Fruit fly (Drosophila melanogaster) whole organism, embryonic: ENCODE results near the gene Gnpat.

ENCODE experiments used
- Ada2b ChIP-seq: fragments of 200-800 bp; sonication (Bioruptor generic); IDR thresholded peaks from 2 replicates; pipeline ENCODE4 v1.3.6; 2022; ENCODE audit warnings: missing biosample characterization, missing genetic modification characterization
- Asciz ChIP-seq: fragments of 200-800 bp; sonication (Bioruptor generic); optimal IDR thresholded peaks from 2 replicates; lab custom pipeline; 2017; ENCODE audit warnings: missing biosample characterization, mild to moderate bottlenecking, missing genetic modification characterization, missing genetic modification reagents
- BEAF-32 ChIP-seq: fragments of 200-800 bp; sonication (Bioruptor generic); optimal IDR thresholded peaks from 3 replicates; lab custom pipeline; 2017; ENCODE audit warnings: missing biosample characterization, missing genetic modification characterization, mild to moderate bottlenecking, moderate library complexity, missing genetic modification reagents
- CG10321 ChIP-seq: fragments of 200-800 bp; sonication (Bioruptor generic); IDR thresholded peaks from 2 replicates; pipeline ENCODE4 v1.3.6; 2022; ENCODE audit warnings: missing biosample characterization, missing genetic modification characterization
- CG10959 ChIP-seq: fragments of 200-800 bp; sonication (Bioruptor generic); IDR thresholded peaks from 2 replicates; pipeline ENCODE4 v1.3.6; 2022; ENCODE audit warnings: missing biosample characterization, missing genetic modification characterization
- CG11504 ChIP-seq: fragments of 200-800 bp; sonication (Bioruptor generic); optimal IDR thresholded peaks from 3 replicates; lab custom pipeline; 2019; ENCODE audit warnings: missing biosample characterization, mild to moderate bottlenecking, missing genetic modification characterization, moderate library complexity
- CG11696 ChIP-seq: fragments of 200-800 bp; sonication (Bioruptor generic); IDR thresholded peaks from 2 replicates; pipeline ENCODE4 v1.3.6; 2022; ENCODE audit warnings: missing biosample characterization, missing genetic modification characterization
- CG13123 ChIP-seq: fragments of 200-800 bp; sonication (Bioruptor generic); optimal IDR thresholded peaks from 2 replicates; lab custom pipeline; 2016; ENCODE audit warnings: missing biosample characterization, missing genetic modification characterization
- CG13296 ChIP-seq: fragments of 200-800 bp; sonication (Bioruptor generic); optimal IDR thresholded peaks from 3 replicates; lab custom pipeline; 2018; ENCODE audit warnings: missing biosample characterization, mild to moderate bottlenecking, missing genetic modification characterization
- CG13775 ChIP-seq: fragments of 200-800 bp; sonication (Bioruptor generic); optimal IDR thresholded peaks from 3 replicates; lab custom pipeline; 2017; ENCODE audit warnings: missing biosample characterization, mild to moderate bottlenecking, missing genetic modification characterization
- CG15073 ChIP-seq: fragments of 200-800 bp; sonication (Bioruptor generic); optimal IDR thresholded peaks from 2 replicates; lab custom pipeline; 2016; ENCODE audit warnings: missing biosample characterization, missing genetic modification characterization
- CG16863 ChIP-seq: fragments of 200-800 bp; sonication (Bioruptor generic); optimal IDR thresholded peaks from 3 replicates; lab custom pipeline; 2016; ENCODE audit warnings: missing biosample characterization, missing genetic modification characterization
- CG17912 ChIP-seq: fragments of 200-800 bp; sonication (Bioruptor generic); optimal IDR thresholded peaks from 2 replicates; lab custom pipeline; 2018; ENCODE audit warnings: missing biosample characterization, mild to moderate bottlenecking, missing genetic modification characterization
- CG1832 ChIP-seq: fragments of 200-800 bp; sonication (Bioruptor generic); optimal IDR thresholded peaks from 2 replicates; lab custom pipeline; 2017; ENCODE audit warnings: missing biosample characterization, mild to moderate bottlenecking, missing genetic modification characterization, inconsistent platforms
- CG18764 ChIP-seq: fragments of 200-800 bp; sonication (Bioruptor generic); optimal IDR thresholded peaks from 3 replicates; lab custom pipeline; 2016; ENCODE audit warnings: missing biosample characterization, missing genetic modification characterization
- CG2120 ChIP-seq: fragments of 200-800 bp; sonication (Bioruptor generic); optimal IDR thresholded peaks from 3 replicates; lab custom pipeline; 2016; ENCODE audit warnings: missing biosample characterization, missing genetic modification characterization
- CG30020 ChIP-seq: fragments of 200-800 bp; optimal IDR thresholded peaks from 2 replicates; lab custom pipeline; 2019; ENCODE audit warnings: missing biosample characterization, mild to moderate bottlenecking, missing genetic modification characterization, moderate library complexity
- CG3163 ChIP-seq: fragments of 200-800 bp; sonication (Bioruptor generic); optimal IDR thresholded peaks from 3 replicates; lab custom pipeline; 2016; ENCODE audit warnings: missing biosample characterization, missing genetic modification characterization
- CG3726 ChIP-seq: fragments of 200-800 bp; sonication (Bioruptor generic); IDR thresholded peaks from 3 replicates; pipeline ENCODE4, ENCODE4 v1.3.6; 2022; ENCODE audit warnings: missing biosample characterization, missing genetic modification characterization
- CG4617 ChIP-seq: fragments of 200-800 bp; sonication (Bioruptor generic); optimal IDR thresholded peaks from 3 replicates; lab custom pipeline; 2016; ENCODE audit warnings: missing biosample characterization, missing genetic modification characterization, borderline replicate concordance
- CG4730 ChIP-seq: fragments of 200-800 bp; sonication (Bioruptor generic); IDR thresholded peaks from 2 replicates; pipeline ENCODE4 v1.3.6; 2022; ENCODE audit warnings: missing biosample characterization, missing genetic modification characterization
- CG6813 ChIP-seq: fragments of 200-800 bp; sonication (Bioruptor generic); optimal IDR thresholded peaks from 2 replicates; lab custom pipeline; 2017; ENCODE audit warnings: missing biosample characterization, missing genetic modification characterization, mild to moderate bottlenecking, moderate library complexity, missing genetic modification reagents
- CG7357 ChIP-seq: fragments of 200-800 bp; sonication (Bioruptor generic); IDR thresholded peaks from 3 replicates; pipeline ENCODE4 v1.3.6; 2022; ENCODE audit warnings: missing biosample characterization, missing genetic modification characterization
- CG7556 ChIP-seq: fragments of 200-800 bp; sonication (Bioruptor generic); optimal IDR thresholded peaks from 2 replicates; lab custom pipeline; 2017; ENCODE audit warnings: missing biosample characterization, mild to moderate bottlenecking, missing genetic modification characterization
- CG9817 ChIP-seq: fragments of 200-800 bp; sonication (Bioruptor generic); optimal IDR thresholded peaks from 2 replicates; lab custom pipeline; 2018; ENCODE audit warnings: missing biosample characterization, mild to moderate bottlenecking, missing genetic modification characterization, moderate library complexity
- CoRest ChIP-seq: fragments of 200-800 bp; sonication (Bioruptor generic); optimal IDR thresholded peaks from 3 replicates; lab custom pipeline; 2018; ENCODE audit warnings: missing biosample characterization, mild to moderate bottlenecking, missing genetic modification characterization, moderate library complexity
- Eip74EF ChIP-seq, 2 experiments: fragments of 200-800 bp in 1 of 2; fragments of >200 bp in 1 of 2; sonication (Bioruptor generic) in 1 of 2; optimal IDR thresholded peaks; 2 replicates each; lab custom pipeline; 2017 to 2019; ENCODE audit warnings: missing biosample characterization in 2 of 2, missing genetic modification characterization in 2 of 2, mild to moderate bottlenecking in 1 of 2, moderate library complexity in 1 of 2
- Hr78 ChIP-seq, 2 experiments: fragments of 200-800 bp in 1 of 2; fragments of >200 bp in 1 of 2; sonication (Bioruptor generic) in 1 of 2; optimal IDR thresholded peaks; 2 replicates each; lab custom pipeline; 2017 to 2019; ENCODE audit warnings: missing biosample characterization in 2 of 2, missing genetic modification characterization in 2 of 2, mild to moderate bottlenecking in 1 of 2, moderate library complexity in 1 of 2
- Mes4 ChIP-seq: fragments of 200-800 bp; sonication (Bioruptor generic); optimal IDR thresholded peaks from 2 replicates; lab custom pipeline; 2016; ENCODE audit warnings: missing biosample characterization, missing genetic modification characterization
- Scr ChIP-seq: fragments of 200-800 bp; sonication (Bioruptor generic); IDR thresholded peaks from 2 replicates; pipeline ENCODE4 v1.3.6; 2022; ENCODE audit warnings: missing biosample characterization, missing genetic modification characterization; ENCODE audit not compliant: partially characterized antibody
- Stat92E ChIP-seq, 3 experiments: fragments of >200 bp in 2 of 3; fragments of 200-800 bp in 1 of 3; sonication (Bioruptor generic) in 1 of 3; optimal IDR thresholded peaks; 2 replicates each; lab custom pipeline; 2017 to 2019; ENCODE audit warnings: missing biosample characterization in 3 of 3, missing genetic modification characterization in 3 of 3, mild to moderate bottlenecking in 1 of 3, moderate library complexity in 1 of 3
- ac ChIP-seq: fragments of 200-800 bp; sonication (Bioruptor generic); optimal IDR thresholded peaks from 3 replicates; lab custom pipeline; 2017; ENCODE audit warnings: missing biosample characterization, mild to moderate bottlenecking, missing genetic modification characterization
- al ChIP-seq: fragments of 200-800 bp; sonication (Bioruptor generic); IDR thresholded peaks from 2 replicates; pipeline ENCODE4 v1.3.6; 2022; ENCODE audit warnings: missing biosample characterization, missing genetic modification characterization
- br ChIP-seq: fragments of >200 bp; optimal IDR thresholded peaks from 2 replicates; lab custom pipeline; 2017
- dan ChIP-seq: fragments of 200-800 bp; sonication (Bioruptor generic); IDR thresholded peaks from 2 replicates; pipeline ENCODE4 v1.3.6; 2022; ENCODE audit warnings: missing biosample characterization, missing genetic modification characterization
- exex ChIP-seq: fragments of 200-800 bp; sonication (Bioruptor generic); optimal IDR thresholded peaks from 4 replicates; lab custom pipeline; 2018; ENCODE audit warnings: missing biosample characterization, mild to moderate bottlenecking, missing genetic modification characterization, moderate library complexity
- hb ChIP-seq: fragments of 200-800 bp; sonication (Bioruptor generic); IDR thresholded peaks from 3 replicates; pipeline ENCODE4 v1.3.6; 2022; ENCODE audit warnings: missing biosample characterization, missing genetic modification characterization; ENCODE audit not compliant: partially characterized antibody
- jigr1 ChIP-seq: fragments of 200-800 bp; sonication (Bioruptor generic); IDR thresholded peaks from 3 replicates; pipeline ENCODE4 v1.3.6; 2022; ENCODE audit warnings: missing biosample characterization, missing genetic modification characterization
- lov ChIP-seq, 2 experiments: fragments of 200-800 bp in 1 of 2; fragments of >200 bp in 1 of 2; sonication (Bioruptor generic) in 1 of 2; IDR thresholded peaks in 1 of 2; optimal IDR thresholded peaks in 1 of 2; 2 replicates in 1 of 2; 3 replicates in 1 of 2; pipeline versions ENCODE4 v1.3.6 to Lab custom; 2017 to 2022; ENCODE audit warnings: missing biosample characterization in 1 of 2, missing genetic modification characterization in 1 of 2
- luna ChIP-seq: fragments of 200-800 bp; sonication (Bioruptor generic); optimal IDR thresholded peaks from 2 replicates; lab custom pipeline; 2016; ENCODE audit warnings: missing biosample characterization, missing genetic modification characterization
- nmo ChIP-seq: fragments of 200-800 bp; sonication (Bioruptor generic); optimal IDR thresholded peaks from 2 replicates; lab custom pipeline; 2018; ENCODE audit warnings: missing biosample characterization, mild to moderate bottlenecking, missing genetic modification characterization, moderate library complexity
- pan ChIP-seq, 4 experiments: fragments of >200 bp in 3 of 4; fragments of 200-800 bp in 1 of 4; sonication (Bioruptor generic) in 1 of 4; optimal IDR thresholded peaks in 3 of 4; IDR thresholded peaks in 1 of 4; 2 replicates each; pipeline versions ENCODE4 v1.3.6 to Lab custom; 2017 to 2022; ENCODE audit warnings: missing biosample characterization in 2 of 4, missing genetic modification characterization in 2 of 4, mixed read lengths in 1 of 4
- repo ChIP-seq: fragments of 200-800 bp; sonication (Bioruptor generic); optimal IDR thresholded peaks from 2 replicates; lab custom pipeline; 2016; ENCODE audit warnings: missing biosample characterization, missing genetic modification characterization
- salm ChIP-seq: fragments of 200-800 bp; sonication (Bioruptor generic); optimal IDR thresholded peaks from 2 replicates; lab custom pipeline; 2018; ENCODE audit warnings: missing biosample characterization, mild to moderate bottlenecking, missing genetic modification characterization
- slbo ChIP-seq: fragments of 200-800 bp; sonication (Bioruptor generic); IDR thresholded peaks from 2 replicates; pipeline ENCODE4 v1.3.6; 2022; ENCODE audit warnings: missing biosample characterization, missing genetic modification characterization
- zen2 ChIP-seq: fragments of 200-800 bp; sonication (Bioruptor generic); IDR thresholded peaks from 3 replicates; pipeline ENCODE4 v1.3.6; 2022; ENCODE audit warnings: missing biosample characterization, missing genetic modification characterization; ENCODE audit not compliant: partially characterized antibody

The Gnpat gene

DNA sequence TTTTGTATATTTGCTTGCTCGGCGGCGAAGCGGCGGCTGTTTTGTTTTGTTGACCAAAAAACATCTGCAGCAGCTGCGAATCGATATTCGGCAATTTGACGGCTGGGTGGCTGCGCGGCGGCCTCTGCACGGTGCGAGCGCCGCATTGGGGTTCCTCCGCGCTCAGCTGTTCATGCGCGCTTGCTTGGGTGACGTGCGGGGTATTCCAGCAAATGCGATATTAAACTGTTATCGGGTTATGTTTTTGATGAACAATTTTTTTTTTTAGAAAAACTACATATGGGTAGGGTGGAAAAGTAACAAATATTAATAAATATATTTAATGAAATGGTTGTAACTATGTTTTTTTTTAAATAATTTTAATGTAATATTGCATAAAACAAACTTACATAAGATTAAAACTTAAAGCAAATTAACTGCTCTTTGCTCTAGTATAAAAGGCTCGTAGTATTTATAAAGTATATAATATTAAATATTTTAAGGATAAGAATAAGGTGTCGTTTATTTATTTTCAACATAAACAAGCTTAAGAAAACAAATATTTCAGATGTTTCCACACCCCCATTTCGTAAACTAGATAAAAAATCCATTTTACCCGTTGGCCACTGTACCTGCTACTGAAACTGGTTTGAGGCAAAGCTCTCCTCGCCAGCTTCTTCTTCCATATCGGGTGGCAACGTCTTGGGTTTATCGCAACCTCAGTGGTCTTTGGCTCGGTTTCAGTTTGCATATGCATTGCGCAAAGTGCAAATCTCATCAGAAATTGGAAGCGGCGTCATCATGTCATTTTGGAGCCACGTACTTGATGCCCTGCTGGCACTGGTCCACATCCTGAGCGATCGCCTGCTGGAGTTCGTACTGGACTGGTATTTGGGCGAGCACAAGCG, at the start of gene Gnpat, which contains the start of gene CG5112 (continued):
- TF ChIP-seq CG6813 (GFP tag; lab: Kevin White, UChicago), result peak; percentile 55
- peak; percentile 79 for TF ChIP-seq CG10959 (GFP tag; lab: Robert Waterston, UW)
- TF ChIP-seq CG3163 (GFP tag; lab: Kevin White, UChicago), result no peak
- no peak for TF ChIP-seq luna (GFP tag; lab: Kevin White, UChicago)
- peak; percentile 41; the same call in 1 of the 2 replicates for TF ChIP-seq al (GFP tag; lab: Robert Waterston, UW)
- no peak for TF ChIP-seq exex (tag; lab: Kevin White, UChicago)
- no peak for TF ChIP-seq CG11696 (GFP tag; lab: Robert Waterston, UW)
- peak; percentile 96 for TF ChIP-seq ac (GFP tag; lab: Kevin White, UChicago)
- no peak for TF ChIP-seq dan (GFP tag; lab: Robert Waterston, UW)
- TF ChIP-seq CG9817 (tag; lab: Kevin White, UChicago), result peak; percentile 73
- no peak for TF ChIP-seq CG1832 (GFP tag; lab: Kevin White, UChicago)
- no peak for TF ChIP-seq salm (tag; lab: Kevin White, UChicago)
- TF ChIP-seq CG13123, result no peak
- no peak for TF ChIP-seq CG15073 (GFP tag; lab: Kevin White, UChicago)
- peak; percentile 60 for TF ChIP-seq repo (GFP tag; lab: Kevin White, UChicago)
- TF ChIP-seq br, result no peak
- TF ChIP-seq CG4617 (GFP tag; lab: Kevin White, UChicago), result peak; percentile 7
- TF ChIP-seq Asciz (GFP tag; lab: Kevin White, UChicago), result no peak
- peak; percentile 61; the same call in 2 of the 3 replicates for TF ChIP-seq zen2
- peak; percentile 63 for TF ChIP-seq Scr (GFP tag; lab: Robert Waterston, UW)
- TF ChIP-seq BEAF-32 (GFP tag; lab: Kevin White, UChicago), result peak; percentile 65
- TF ChIP-seq CG18764, result peak; percentile 93
- 0 out of 3 replicates have a peak, but pooled peaks have one; percentile 5 for TF ChIP-seq CG7357 (GFP tag; lab: Robert Waterston, UW)
- peak; percentile 68 for TF ChIP-seq CoRest (tag; lab: Kevin White, UChicago)
- TF ChIP-seq Hr78 (GFP tag; optimal IDR thresholded peaks at IDR 0.05; lab: Kevin White, UChicago), result no peak
- TF ChIP-seq lov (optimal IDR thresholded peaks at IDR 0.05; lab: Kevin White, UChicago), result no peak
- TF ChIP-seq lov (GFP tag; IDR thresholded peaks at IDR 0.05; lab: Robert Waterston, UW), result peak; percentile 85
- peak; percentile 36 for TF ChIP-seq nmo (GFP tag; lab: Kevin White, UChicago)
- no peak for TF ChIP-seq Eip74EF (GFP tag; optimal IDR thresholded peaks at IDR 0.05; lab: Kevin White, UChicago)
- TF ChIP-seq CG13296, result peak; percentile 56
- TF ChIP-seq CG30020 (tag; lab: Kevin White, UChicago), result peak; percentile 72
- no peak for TF ChIP-seq hb
- TF ChIP-seq CG4730 (GFP tag; lab: Robert Waterston, UW), result peak; percentile 38; the same call in 1 of the 2 replicates
- TF ChIP-seq pan (optimal IDR thresholded peaks at IDR 0.05; lab: Kevin White, UChicago), result no peak
- TF ChIP-seq pan (GFP tag; optimal IDR thresholded peaks at IDR 0.05 in 1 of 2, IDR thresholded peaks at IDR 0.05 in 1 of 2), result peak in 1 of 2 experiments; percentile 80
- TF ChIP-seq CG13775, result peak; percentile 47
- TF ChIP-seq CG2120 (GFP tag; lab: Kevin White, UChicago), result peak; percentile 79
- TF ChIP-seq CG11504, result peak; percentile 65
- TF ChIP-seq CG17912 (GFP tag; lab: Kevin White, UChicago), result peak; percentile 20
- no peak for TF ChIP-seq CG10321 (GFP tag; lab: Robert Waterston, UW)
- TF ChIP-seq Stat92E (GFP tag; optimal IDR thresholded peaks at IDR 0.05; lab: Kevin White, UChicago), result no peak
- TF ChIP-seq CG3726 (GFP tag; lab: Robert Waterston, UW), result 0 out of 3 replicates have a peak, but pooled peaks have one; percentile 15
- no peak for TF ChIP-seq CG16863 (GFP tag; lab: Kevin White, UChicago)
- peak; percentile 62 for TF ChIP-seq Ada2b (GFP tag; lab: Robert Waterston, UW)
- no peak for TF ChIP-seq Mes4 (GFP tag; lab: Kevin White, UChicago)
- TF ChIP-seq jigr1, result no peak; the same call in 2 of the 3 replicates
- TF ChIP-seq slbo (GFP tag; lab: Robert Waterston, UW), result peak; percentile 87
- peak; percentile 58 for TF ChIP-seq CG7556
